Fruit fly (Drosophila melanogaster): ENCODE measurements around the gene TotM.
A peak's percentile ranks its signal among the peaks of the same experiment; 100 is the strongest.

The TotM gene

DNA sequence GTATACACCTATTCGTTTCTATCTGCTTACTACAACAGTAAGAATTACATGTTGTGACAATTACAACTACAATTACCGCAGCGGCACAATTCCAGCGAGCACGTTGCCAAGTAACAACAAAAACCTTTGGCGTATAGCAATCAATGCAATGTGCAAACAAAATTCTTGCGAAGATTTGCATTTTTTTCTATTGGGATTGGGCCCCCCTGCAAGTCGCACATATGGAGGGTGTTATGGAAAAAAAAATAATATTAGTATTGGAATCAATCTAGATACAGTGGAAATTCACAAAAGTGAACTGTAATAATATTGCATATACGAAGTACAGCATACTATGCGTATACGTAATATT, 27.0 kb upstream of the TotM start:
- no peak for TF ChIP-seq CG13204 (GFP tag; optimal IDR thresholded peaks at IDR 0.05)
- TF ChIP-seq CG17806 (tag; optimal IDR thresholded peaks at IDR 0.05): no peak
- no peak for TF ChIP-seq CG14655 (GFP tag; optimal IDR thresholded peaks at IDR 0.05)
- TF ChIP-seq CG10348 (GFP tag; IDR thresholded peaks at IDR 0.05): no peak
- TF ChIP-seq Ets98B (GFP tag; IDR thresholded peaks at IDR 0.05): no peak
- no peak for TF ChIP-seq Pif1A (GFP tag; optimal IDR thresholded peaks at IDR 0.05)
- TF ChIP-seq CG8301 (tag; optimal IDR thresholded peaks at IDR 0.05): no peak

DNA sequence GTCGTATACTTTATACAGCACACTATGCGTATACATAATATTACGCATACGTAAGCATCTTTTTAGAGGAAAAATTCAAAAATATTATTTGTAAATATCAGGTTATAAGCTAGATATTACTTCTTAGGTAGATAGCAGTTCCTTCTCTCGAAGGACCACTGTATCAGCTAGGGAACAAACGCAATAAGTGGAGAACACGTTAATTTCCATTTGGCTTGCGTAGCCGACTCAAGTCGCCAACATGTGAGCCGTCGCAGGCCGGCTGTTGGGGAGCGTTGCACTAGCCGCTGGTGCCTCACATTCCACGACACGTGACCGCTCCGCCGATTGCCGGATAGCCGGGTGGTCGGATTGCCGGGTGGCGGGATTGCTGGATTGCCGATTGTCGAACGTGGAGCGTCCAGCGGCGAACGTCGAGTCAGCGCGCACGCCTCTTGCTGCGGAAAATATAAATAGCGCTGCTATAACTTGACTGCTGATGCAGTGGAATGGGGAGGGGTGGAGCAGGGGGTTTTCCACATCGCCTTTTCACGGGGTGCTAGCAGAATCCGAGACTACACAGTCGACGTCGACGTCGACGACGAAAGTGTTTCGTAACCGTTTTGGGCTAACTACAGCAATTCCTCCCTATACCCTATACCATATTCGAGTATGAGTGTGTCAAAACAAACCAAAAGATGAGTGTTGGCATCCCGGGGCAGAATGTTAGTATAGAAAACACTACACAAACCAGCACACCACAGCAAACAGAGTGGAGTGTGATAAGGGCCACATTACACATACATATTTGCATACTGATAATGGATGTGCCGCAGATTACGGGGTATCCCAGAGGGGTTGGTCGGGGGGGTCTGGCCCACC, 26.4 kb upstream of the TotM start:
- TF ChIP-seq CG13204 (GFP tag; optimal IDR thresholded peaks at IDR 0.05) (peak; percentile 34), Pif1A (GFP tag; optimal IDR thresholded peaks at IDR 0.05) (peak; percentile 15), CG17806 (tag; optimal IDR thresholded peaks at IDR 0.05) (peak; percentile 18), EcR (GFP tag; optimal IDR thresholded peaks at IDR 0.05) (peak; percentile 57), Ets98B (GFP tag; IDR thresholded peaks at IDR 0.05) (peak; percentile 10; the same call in 1 of the 2 replicates), CG34367 (tag; optimal IDR thresholded peaks at IDR 0.05) (no peak), CG14655 (GFP tag; optimal IDR thresholded peaks at IDR 0.05) (peak; percentile 21), CG12605 (GFP tag; IDR thresholded peaks at IDR 0.05) (no peak), CG32121 (GFP tag; IDR thresholded peaks at IDR 0.05) (no peak), fd96Ca (GFP tag; IDR thresholded peaks at IDR 0.05) (no peak), CG10348 (GFP tag; IDR thresholded peaks at IDR 0.05) (peak; percentile 58; the same call in 1 of the 2 replicates), CG8301 (tag; optimal IDR thresholded peaks at IDR 0.05) (peak; percentile 30), Pif1B (GFP tag; optimal IDR thresholded peaks at IDR 0.05) (no peak), CG9948 (tag; optimal IDR thresholded peaks at IDR 0.05) (no peak), CG8159 (tag; optimal IDR thresholded peaks at IDR 0.05) (peak; percentile 34), CG15710 (tag; optimal IDR thresholded peaks at IDR 0.05) (no peak), gl (tag; optimal IDR thresholded peaks at IDR 0.05) (no peak), CG4496 (GFP tag; IDR thresholded peaks at IDR 0.05) (no peak)

DNA sequence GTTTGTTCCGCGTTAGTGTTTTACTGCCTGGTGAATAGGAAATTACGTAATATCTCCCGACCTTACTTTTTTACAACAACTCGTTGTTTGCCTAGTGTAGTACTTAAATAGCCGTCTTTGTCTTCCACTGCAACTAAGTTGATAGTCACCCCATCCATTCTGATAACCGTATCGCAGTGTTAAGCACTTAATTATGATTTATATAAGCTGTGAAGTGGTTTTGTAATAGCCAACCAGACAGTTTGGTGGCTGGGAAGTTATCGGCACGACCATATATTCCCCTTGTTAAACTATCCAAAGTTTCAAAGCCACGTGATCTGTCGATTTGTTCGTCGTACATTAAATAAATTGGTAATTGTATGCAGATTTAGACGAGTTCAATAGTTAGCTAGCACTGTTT, 25.3 kb upstream of the TotM start:
- TF ChIP-seq EcR (GFP tag; optimal IDR thresholded peaks at IDR 0.05) (no peak), Pif1A (GFP tag; optimal IDR thresholded peaks at IDR 0.05) (no peak), gl (tag; optimal IDR thresholded peaks at IDR 0.05) (no peak), CG4496 (GFP tag; IDR thresholded peaks at IDR 0.05) (no peak), CG34367 (tag; optimal IDR thresholded peaks at IDR 0.05) (no peak), CG10348 (GFP tag; IDR thresholded peaks at IDR 0.05) (no peak), CG13204 (GFP tag; optimal IDR thresholded peaks at IDR 0.05) (no peak), CG12605 (GFP tag; IDR thresholded peaks at IDR 0.05) (no peak), fd96Ca (GFP tag; IDR thresholded peaks at IDR 0.05) (no peak)

DNA sequence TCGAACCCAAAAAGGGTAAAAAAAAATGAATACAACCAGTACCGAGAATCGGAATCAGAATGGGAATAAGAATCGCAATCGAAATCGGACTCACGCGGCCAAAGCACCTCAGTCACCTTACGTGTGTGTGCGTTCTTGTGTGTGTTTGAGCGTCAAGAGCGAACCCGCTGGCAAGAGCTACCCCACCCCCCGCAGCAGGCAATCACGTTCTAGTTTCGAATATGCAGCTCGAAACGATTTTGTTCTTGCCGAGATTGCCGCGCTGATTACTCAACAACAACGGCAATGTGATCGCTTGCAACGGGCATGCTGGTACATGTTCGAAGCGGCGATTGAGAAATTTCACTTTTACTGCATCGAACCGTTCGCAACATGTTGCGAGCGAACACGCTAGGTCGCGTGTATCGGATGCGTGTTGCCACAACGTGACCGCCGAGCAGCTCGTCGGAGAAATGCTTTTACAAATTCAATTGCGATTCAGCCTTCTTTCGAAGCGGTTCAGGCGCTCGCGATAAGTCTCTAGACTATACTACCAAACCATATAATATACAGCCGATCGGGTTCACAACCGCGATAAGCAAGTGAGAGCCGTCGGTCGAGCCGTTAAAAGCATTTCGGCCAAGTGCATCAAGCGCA, 24.3 kb upstream of the TotM start:
- no peak for TF ChIP-seq CG8159 (tag; optimal IDR thresholded peaks at IDR 0.05)
- TF ChIP-seq CG15710 (tag; optimal IDR thresholded peaks at IDR 0.05): no peak
- no peak for TF ChIP-seq rn (GFP tag; IDR thresholded peaks at IDR 0.05)
- TF ChIP-seq CG14655 (GFP tag; optimal IDR thresholded peaks at IDR 0.05): no peak
- no peak for TF ChIP-seq D1 (tag; optimal IDR thresholded peaks at IDR 0.05)
- peak; percentile 40; the same call in 1 of the 3 replicates for TF ChIP-seq fd96Ca (GFP tag; IDR thresholded peaks at IDR 0.05)
- TF ChIP-seq CG34367 (tag; optimal IDR thresholded peaks at IDR 0.05): peak; percentile 4
- no peak for TF ChIP-seq CG8301 (tag; optimal IDR thresholded peaks at IDR 0.05)
- TF ChIP-seq CG4496 (GFP tag; IDR thresholded peaks at IDR 0.05): no peak; the same call in 1 of the 3 replicates
- no peak for TF ChIP-seq CG9948 (tag; optimal IDR thresholded peaks at IDR 0.05)
- TF ChIP-seq CG32121 (GFP tag; IDR thresholded peaks at IDR 0.05): no peak
- TF ChIP-seq Pif1A (GFP tag; optimal IDR thresholded peaks at IDR 0.05): no peak
- peak; percentile 96 for TF ChIP-seq CG13204 (GFP tag; optimal IDR thresholded peaks at IDR 0.05)
- TF ChIP-seq Snoo (tag; optimal IDR thresholded peaks at IDR 0.05): peak; percentile 35
- TF ChIP-seq gl (tag; optimal IDR thresholded peaks at IDR 0.05): no peak
- no peak for TF ChIP-seq CG17806 (tag; optimal IDR thresholded peaks at IDR 0.05)
- TF ChIP-seq EcR (GFP tag; optimal IDR thresholded peaks at IDR 0.05): peak; percentile 96
- TF ChIP-seq Ets98B (GFP tag; IDR thresholded peaks at IDR 0.05): peak; percentile 8; the same call in 1 of the 2 replicates
- TF ChIP-seq CG10348 (GFP tag; IDR thresholded peaks at IDR 0.05): no peak
- peak; percentile 15 for TF ChIP-seq Pif1B (GFP tag; optimal IDR thresholded peaks at IDR 0.05)
- TF ChIP-seq CG12605 (GFP tag; IDR thresholded peaks at IDR 0.05): peak; percentile 29; the same call in 1 of the 2 replicates

DNA sequence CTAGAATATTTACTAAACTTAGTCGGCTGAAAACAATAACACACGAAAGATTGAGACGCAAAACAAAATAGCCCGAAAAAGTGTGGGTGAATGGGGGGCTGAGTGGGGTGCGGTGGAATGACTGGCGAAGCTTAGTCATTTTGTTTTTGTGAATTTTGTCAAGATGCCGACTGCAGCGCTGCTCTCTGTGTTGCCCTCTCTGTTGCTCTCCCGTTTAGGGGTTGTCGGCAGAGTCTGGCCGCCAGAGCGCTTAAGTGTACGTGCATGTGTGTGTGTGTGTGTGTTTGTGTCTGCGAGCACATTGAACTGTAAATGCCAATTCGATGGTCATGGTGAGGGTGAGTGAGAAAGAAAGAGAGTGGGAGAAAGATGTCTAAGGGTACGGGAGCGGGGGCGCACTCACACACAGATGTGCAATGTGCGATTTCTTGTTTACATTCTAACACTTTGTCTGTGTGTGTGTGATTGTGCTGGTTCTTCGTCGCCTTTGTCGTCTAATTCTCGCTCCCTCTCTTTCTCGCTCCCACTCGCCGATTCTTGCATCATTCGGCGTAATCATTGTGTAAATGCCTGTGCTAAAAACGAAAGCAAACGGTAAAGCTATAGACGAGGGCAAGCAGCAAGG, 23.2 kb upstream of the TotM start:
- TF ChIP-seq CG34367 (tag; optimal IDR thresholded peaks at IDR 0.05) (no peak), Snoo (tag; optimal IDR thresholded peaks at IDR 0.05) (peak; percentile 16), gl (tag; optimal IDR thresholded peaks at IDR 0.05) (no peak), rn (GFP tag; IDR thresholded peaks at IDR 0.05) (no peak), CG4496 (GFP tag; IDR thresholded peaks at IDR 0.05) (peak; percentile 66), Pif1B (GFP tag; optimal IDR thresholded peaks at IDR 0.05) (no peak), CG32121 (GFP tag; IDR thresholded peaks at IDR 0.05) (peak; percentile 68), EcR (GFP tag; optimal IDR thresholded peaks at IDR 0.05) (peak; percentile 97), CG13204 (GFP tag; optimal IDR thresholded peaks at IDR 0.05) (peak; percentile 63), CG10348 (GFP tag; IDR thresholded peaks at IDR 0.05) (no peak), Ets98B (GFP tag; IDR thresholded peaks at IDR 0.05) (0 out of 2 replicates have a peak, but pooled peaks have one; percentile 31), D1 (tag; optimal IDR thresholded peaks at IDR 0.05) (no peak), CG8301 (tag; optimal IDR thresholded peaks at IDR 0.05) (peak; percentile 12), fd96Ca (GFP tag; IDR thresholded peaks at IDR 0.05) (peak; percentile 57; the same call in 2 of the 3 replicates)
